Worm (Caenorhabditis elegans): ENCODE measurements around the gene C27A7.5.

ce11 chrV:12111452-12111851, 50.7 kb downstream of the C27A7.5 start, which contains the start of gene lhpp-1:
- TF ChIP-seq W03F9.2 (tag; optimal IDR thresholded peaks at IDR 0.05) = no peak
- no peak for TF ChIP-seq him-1 (tag; optimal IDR thresholded peaks at IDR 0.05)
- TF ChIP-seq dao-5 (tag; optimal IDR thresholded peaks at IDR 0.05) = no peak
